Worm (Caenorhabditis elegans): ENCODE results near the gene mog-3.

ce11 chrIII:5294281-5294680, 14.1 kb upstream of the mog-3 start:
- TF ChIP-seq tbx-7 (tag; optimal IDR thresholded peaks at IDR 0.05) (no peak), ceh-31 (tag; optimal IDR thresholded peaks at IDR 0.05) (no peak), ztf-16 (tag; optimal IDR thresholded peaks at IDR 0.05) (no peak), nhr-11 (tag; optimal IDR thresholded peaks at IDR 0.05) (no peak), sox-4 (tag; optimal IDR thresholded peaks at IDR 0.05) (no peak), C08G9.2 (tag; optimal IDR thresholded peaks at IDR 0.05) (no peak)
